Worm (Caenorhabditis elegans) whole organism, L3 larva: ENCODE measurements around the gene bca-1.

ENCODE experiments used
- R02D3.7 ChIP-seq: fragments of 150-350 bp; optimal IDR thresholded peaks from 2 replicates; lab custom pipeline; 2014; ENCODE audit warnings: missing biosample characterization, missing genetic modification characterization
- aly-2 ChIP-seq: fragments of 150-350 bp; optimal IDR thresholded peaks from 2 replicates; lab custom pipeline; 2014; ENCODE audit warnings: missing biosample characterization, missing genetic modification characterization
- ama-1 ChIP-seq: fragments of 150-350 bp; optimal IDR thresholded peaks from 2 replicates; lab custom pipeline; 2018
- ceh-28 ChIP-seq: fragments of 150-350 bp; optimal IDR thresholded peaks from 2 replicates; lab custom pipeline; 2014; ENCODE audit warnings: missing biosample characterization, missing genetic modification reagents, missing genetic modification characterization
- elt-2 ChIP-seq: sonication (generic microtip); optimal IDR thresholded peaks from 2 replicates; lab custom pipeline; 2016; ENCODE audit warnings: missing genetic modification reagents, mild to moderate bottlenecking, missing genetic modification characterization, missing compliant biosample characterization
- fos-1 ChIP-seq: fragments of 150-350 bp; optimal IDR thresholded peaks from 2 replicates; lab custom pipeline; 2014; ENCODE audit warnings: missing biosample characterization, missing genetic modification characterization
- nfya-1 ChIP-seq: sonication (generic microtip); optimal IDR thresholded peaks from 2 replicates; lab custom pipeline; 2017; ENCODE audit warnings: missing genetic modification characterization, mild to moderate bottlenecking, missing compliant biosample characterization, antibody characterized with exemption, moderate library complexity; ENCODE audit not compliant: insufficient read depth
- nhr-11 ChIP-seq: fragments of 150-350 bp; optimal IDR thresholded peaks from 2 replicates; lab custom pipeline; 2014; ENCODE audit warnings: missing biosample characterization, missing genetic modification characterization
- nhr-28 ChIP-seq: fragments of 150-350 bp; optimal IDR thresholded peaks from 2 replicates; lab custom pipeline; 2014; ENCODE audit warnings: missing biosample characterization, missing genetic modification characterization
- nhr-76 ChIP-seq: fragments of 150-350 bp; sonication (generic microtip); optimal IDR thresholded peaks from 5 replicates; lab custom pipeline; 2014; ENCODE audit warnings: missing biosample characterization, missing genetic modification characterization
- pqm-1 ChIP-seq: fragments of 150-350 bp; optimal IDR thresholded peaks from 2 replicates; lab custom pipeline; 2017; ENCODE audit warnings: missing biosample characterization, missing genetic modification characterization, inconsistent platforms
- snpc-4 ChIP-seq: fragments of 150-350 bp; optimal IDR thresholded peaks from 2 replicates; lab custom pipeline; 2014; ENCODE audit warnings: missing biosample characterization, missing genetic modification characterization
- tbx-2 ChIP-seq: sonication (generic microtip); optimal IDR thresholded peaks from 2 replicates; lab custom pipeline; 2016; ENCODE audit warnings: mild to moderate bottlenecking, missing genetic modification characterization, missing compliant biosample characterization
- unc-39 ChIP-seq: sonication (generic microtip); optimal IDR thresholded peaks from 4 replicates; lab custom pipeline; 2017; ENCODE audit warnings: missing biosample characterization, missing genetic modification characterization

- TF ChIP-seq nhr-11 (tag; lab: Kevin White, UChicago) (no peak), nhr-28 (tag; lab: Kevin White, UChicago) (no peak), nhr-76 (no peak), tbx-2 (tag; lab: Kevin White, UChicago) (no peak), elt-2 (tag; lab: Kevin White, UChicago) (no peak), fos-1 (no peak), aly-2 (tag; lab: Kevin White, UChicago) (no peak), unc-39 (no peak), R02D3.7 (tag; lab: Kevin White, UChicago) (no peak), ceh-28 (no peak), nfya-1 (no peak), ama-1 (no peak), pqm-1 (tag; lab: Kevin White, UChicago) (no peak), snpc-4 (tag; lab: Kevin White, UChicago) (no peak)
Observed at ce11 chrX:6187848-6188247, 16.7 kb downstream of the bca-1 start, which contains the start of gene T13C5.10.
